Fruit fly (Drosophila melanogaster) whole organism, embryonic: ENCODE results near the gene CG13965.

Experiments
- Asciz ChIP-seq: fragments of 200-800 bp; sonication (Bioruptor generic); optimal IDR thresholded peaks from 2 replicates; lab custom pipeline; 2017; ENCODE audit warnings: missing biosample characterization, mild to moderate bottlenecking, missing genetic modification characterization, missing genetic modification reagents
- Atf-2 ChIP-seq: fragments of 200-800 bp; sonication (Bioruptor generic); optimal IDR thresholded peaks from 2 replicates; lab custom pipeline; 2016; ENCODE audit warnings: missing biosample characterization, missing genetic modification characterization
- Bgb ChIP-seq: fragments of 200-800 bp; sonication (Bioruptor generic); IDR thresholded peaks from 2 replicates; pipeline ENCODE4 v1.3.6; 2022; ENCODE audit warnings: missing biosample characterization, missing genetic modification characterization; ENCODE audit not compliant: partially characterized antibody
- BtbVII ChIP-seq: fragments of 200-800 bp; sonication (Bioruptor generic); optimal IDR thresholded peaks from 3 replicates; lab custom pipeline; 2017; ENCODE audit warnings: missing biosample characterization, mild to moderate bottlenecking, missing genetic modification characterization
- CG10979 ChIP-seq: fragments of 200-800 bp; sonication (Bioruptor generic); optimal IDR thresholded peaks from 2 replicates; lab custom pipeline; 2018; ENCODE audit warnings: missing biosample characterization, mild to moderate bottlenecking, missing genetic modification characterization, moderate library complexity
- CG13123 ChIP-seq: fragments of 200-800 bp; sonication (Bioruptor generic); optimal IDR thresholded peaks from 2 replicates; lab custom pipeline; 2016; ENCODE audit warnings: missing biosample characterization, missing genetic modification characterization
- CG13424 ChIP-seq: fragments of 200-800 bp; sonication (Bioruptor generic); optimal IDR thresholded peaks from 2 replicates; lab custom pipeline; 2019; ENCODE audit warnings: missing biosample characterization, mild to moderate bottlenecking, missing genetic modification characterization, moderate library complexity
- CG15696 ChIP-seq: fragments of 200-800 bp; sonication (Bioruptor generic); optimal IDR thresholded peaks from 2 replicates; lab custom pipeline; 2019; ENCODE audit warnings: missing biosample characterization, mild to moderate bottlenecking, missing genetic modification characterization, moderate library complexity
- CG17186 ChIP-seq: fragments of 200-800 bp; sonication (Bioruptor generic); optimal IDR thresholded peaks from 3 replicates; lab custom pipeline; 2017; ENCODE audit warnings: missing biosample characterization, missing genetic modification reagents, missing genetic modification characterization
- CG17802 ChIP-seq: fragments of 200-800 bp; sonication (Bioruptor generic); optimal IDR thresholded peaks from 2 replicates; lab custom pipeline; 2018; ENCODE audit warnings: missing biosample characterization, mild to moderate bottlenecking, missing genetic modification characterization, moderate library complexity
- CG2678 ChIP-seq: fragments of 200-800 bp; sonication (Bioruptor generic); optimal IDR thresholded peaks from 3 replicates; lab custom pipeline; 2019; ENCODE audit warnings: missing biosample characterization, mild to moderate bottlenecking, missing genetic modification characterization, moderate library complexity
- CG2712 ChIP-seq: fragments of 200-800 bp; optimal IDR thresholded peaks from 3 replicates; lab custom pipeline; 2019; ENCODE audit warnings: missing biosample characterization, mild to moderate bottlenecking, missing genetic modification characterization, moderate library complexity
- CG32532 ChIP-seq: fragments of 200-800 bp; sonication (Bioruptor generic); IDR thresholded peaks from 2 replicates; pipeline ENCODE4 v1.3.6; 2022; ENCODE audit warnings: missing biosample characterization, missing genetic modification characterization
- CG4424 ChIP-seq: fragments of 200-800 bp; sonication (Bioruptor generic); optimal IDR thresholded peaks from 3 replicates; lab custom pipeline; 2016; ENCODE audit warnings: missing biosample characterization, missing genetic modification characterization
- CG4854 ChIP-seq: fragments of 200-800 bp; sonication (Bioruptor generic); optimal IDR thresholded peaks from 2 replicates; lab custom pipeline; 2016; ENCODE audit warnings: missing biosample characterization, missing genetic modification characterization, inconsistent platforms
- CG6765 ChIP-seq: fragments of 200-800 bp; sonication (Bioruptor generic); optimal IDR thresholded peaks from 3 replicates; lab custom pipeline; 2017; ENCODE audit warnings: missing biosample characterization, mild to moderate bottlenecking, missing genetic modification characterization
- CG7987 ChIP-seq: fragments of 200-800 bp; sonication (Bioruptor generic); optimal IDR thresholded peaks from 2 replicates; lab custom pipeline; 2018; ENCODE audit warnings: missing biosample characterization, mild to moderate bottlenecking, missing genetic modification characterization, moderate library complexity
- D ChIP-seq, 2 experiments: fragments of 200-800 bp in 1 of 2; fragments of >200 bp in 1 of 2; sonication (Bioruptor generic) in 1 of 2; optimal IDR thresholded peaks; 2 replicates in 1 of 2; 3 replicates in 1 of 2; lab custom pipeline; 2017; ENCODE audit warnings: mild to moderate bottlenecking in 1 of 2, missing biosample characterization in 1 of 2, missing genetic modification characterization in 1 of 2, missing genetic modification reagents in 1 of 2
- D19B ChIP-seq: fragments of 200-800 bp; sonication (Bioruptor generic); optimal IDR thresholded peaks from 2 replicates; lab custom pipeline; 2017; ENCODE audit warnings: missing biosample characterization, mild to moderate bottlenecking, missing genetic modification characterization
- Dad ChIP-seq: fragments of 200-800 bp; sonication (Bioruptor generic); optimal IDR thresholded peaks from 3 replicates; lab custom pipeline; 2016; ENCODE audit warnings: missing biosample characterization, missing genetic modification characterization
- Gsc ChIP-seq: fragments of 200-800 bp; sonication (Bioruptor generic); IDR thresholded peaks from 2 replicates; pipeline ENCODE4 v1.3.6; 2022; ENCODE audit warnings: missing biosample characterization, missing genetic modification characterization
- H2.0 ChIP-seq: fragments of 200-800 bp; sonication (Bioruptor generic); IDR thresholded peaks from 2 replicates; pipeline ENCODE4 v1.3.6; 2022; ENCODE audit warnings: missing biosample characterization, missing genetic modification characterization
- HLH54F ChIP-seq: fragments of 200-800 bp; sonication (Bioruptor generic); optimal IDR thresholded peaks from 3 replicates; lab custom pipeline; 2016; ENCODE audit warnings: missing biosample characterization, missing genetic modification characterization
- HLHmδ ChIP-seq: fragments of 200-800 bp; sonication (Bioruptor generic); optimal IDR thresholded peaks from 2 replicates; lab custom pipeline; 2018; ENCODE audit warnings: missing biosample characterization, mild to moderate bottlenecking, missing genetic modification characterization, moderate library complexity
- HmgD ChIP-seq: fragments of 200-800 bp; sonication (Bioruptor generic); optimal IDR thresholded peaks from 3 replicates; lab custom pipeline; 2016; ENCODE audit warnings: missing biosample characterization, missing genetic modification characterization
- Jarid2 ChIP-seq: fragments of 200-800 bp; sonication (Bioruptor generic); optimal IDR thresholded peaks from 3 replicates; lab custom pipeline; 2017; ENCODE audit warnings: mild to moderate bottlenecking, missing biosample characterization, missing genetic modification reagents, missing genetic modification characterization
- MBD-R2 ChIP-seq: fragments of 200-800 bp; sonication (Bioruptor generic); IDR thresholded peaks from 2 replicates; pipeline ENCODE4 v1.3.6; 2022; ENCODE audit warnings: missing biosample characterization, missing genetic modification characterization
- Med ChIP-seq: fragments of 200-800 bp; sonication (Bioruptor generic); peaks from one replicate; lab custom pipeline; 2016; ENCODE audit warnings: missing biosample characterization, missing genetic modification characterization, mild to moderate bottlenecking, inconsistent platforms, moderate library complexity
- Nf-YC ChIP-seq: fragments of 200-800 bp; optimal IDR thresholded peaks from 3 replicates; lab custom pipeline; 2019; ENCODE audit warnings: missing biosample characterization, mild to moderate bottlenecking, missing genetic modification characterization, moderate library complexity
- Spps ChIP-seq: fragments of 200-800 bp; sonication (Bioruptor generic); optimal IDR thresholded peaks from 2 replicates; lab custom pipeline; 2018; ENCODE audit warnings: missing biosample characterization, mild to moderate bottlenecking, missing genetic modification characterization
- br ChIP-seq: fragments of >200 bp; optimal IDR thresholded peaks from 2 replicates; lab custom pipeline; 2017
- emc ChIP-seq: fragments of 200-800 bp; sonication (Bioruptor generic); optimal IDR thresholded peaks from 2 replicates; lab custom pipeline; 2016; ENCODE audit warnings: missing biosample characterization, missing genetic modification characterization
- gcm2 ChIP-seq: fragments of 200-800 bp; sonication (Bioruptor generic); optimal IDR thresholded peaks from 2 replicates; lab custom pipeline; 2016; ENCODE audit warnings: missing biosample characterization, missing genetic modification characterization
- grn ChIP-seq: fragments of 200-800 bp; sonication (Bioruptor generic); optimal IDR thresholded peaks from 3 replicates; lab custom pipeline; 2017; ENCODE audit warnings: missing biosample characterization, missing genetic modification characterization
- gro ChIP-seq: fragments of 200-800 bp; sonication (Bioruptor generic); optimal IDR thresholded peaks from 2 replicates; lab custom pipeline; 2016; ENCODE audit warnings: missing biosample characterization, missing genetic modification characterization
- ind ChIP-seq: fragments of 200-800 bp; sonication (Bioruptor generic); optimal IDR thresholded peaks from 3 replicates; lab custom pipeline; 2016; ENCODE audit warnings: missing biosample characterization, missing genetic modification characterization
- kay ChIP-seq: fragments of 200-800 bp; sonication (Bioruptor generic); optimal IDR thresholded peaks from 2 replicates; lab custom pipeline; 2016; ENCODE audit warnings: missing biosample characterization, missing genetic modification characterization
- knrl ChIP-seq: fragments of 200-800 bp; sonication (Bioruptor generic); IDR thresholded peaks from 3 replicates; pipeline ENCODE4 v1.3.6; 2022; ENCODE audit warnings: missing biosample characterization, missing genetic modification characterization; ENCODE audit not compliant: partially characterized antibody
- sens ChIP-seq: fragments of 200-800 bp; sonication (Bioruptor generic); peaks from one replicate; lab custom pipeline; 2016; ENCODE audit warnings: missing biosample characterization, missing genetic modification characterization
- shn ChIP-seq: fragments of 200-800 bp; sonication (Bioruptor generic); optimal IDR thresholded peaks from 3 replicates; lab custom pipeline; 2016; ENCODE audit warnings: missing biosample characterization, missing genetic modification characterization
- so ChIP-seq: fragments of 200-800 bp; sonication (Bioruptor generic); IDR thresholded peaks from 3 replicates; pipeline ENCODE4 v1.3.6; 2022; ENCODE audit warnings: missing biosample characterization, missing genetic modification characterization
- sr ChIP-seq: fragments of 200-800 bp; sonication (Bioruptor generic); IDR thresholded peaks from 3 replicates; pipeline ENCODE4 v1.3.6; 2022; ENCODE audit warnings: missing biosample characterization, missing genetic modification characterization
- ssp ChIP-seq: fragments of 200-800 bp; sonication (Bioruptor generic); IDR thresholded peaks from 2 replicates; pipeline ENCODE4 v1.3.6; 2022; ENCODE audit warnings: missing biosample characterization, missing genetic modification characterization
- sug ChIP-seq: fragments of 200-800 bp; optimal IDR thresholded peaks from 2 replicates; lab custom pipeline; 2019; ENCODE audit warnings: missing biosample characterization, mild to moderate bottlenecking, missing genetic modification characterization, moderate library complexity
- tgo ChIP-seq: fragments of 200-800 bp; sonication (Bioruptor generic); IDR thresholded peaks from 3 replicates; pipeline ENCODE4 v1.3.6; 2022; ENCODE audit warnings: missing biosample characterization, missing genetic modification characterization
- tio ChIP-seq: fragments of 200-800 bp; sonication (Bioruptor generic); optimal IDR thresholded peaks from 2 replicates; lab custom pipeline; 2017; ENCODE audit warnings: missing biosample characterization, missing genetic modification characterization, inconsistent platforms
- tup ChIP-seq: fragments of 200-800 bp; sonication (Bioruptor generic); optimal IDR thresholded peaks from 2 replicates; lab custom pipeline; 2016; ENCODE audit warnings: missing biosample characterization, mild to moderate bottlenecking, missing genetic modification characterization, moderate library complexity
- vvl ChIP-seq: fragments of 200-800 bp; sonication (Bioruptor generic); IDR thresholded peaks from 2 replicates; pipeline ENCODE4 v1.3.6; 2022; ENCODE audit warnings: missing biosample characterization, missing genetic modification characterization
- zfh1 ChIP-seq: fragments of 200-800 bp; sonication (Bioruptor generic); IDR thresholded peaks from 3 replicates; pipeline ENCODE4 v1.3.6; 2022; ENCODE audit warnings: missing biosample characterization, missing genetic modification characterization

CG13965 gene

DNA sequence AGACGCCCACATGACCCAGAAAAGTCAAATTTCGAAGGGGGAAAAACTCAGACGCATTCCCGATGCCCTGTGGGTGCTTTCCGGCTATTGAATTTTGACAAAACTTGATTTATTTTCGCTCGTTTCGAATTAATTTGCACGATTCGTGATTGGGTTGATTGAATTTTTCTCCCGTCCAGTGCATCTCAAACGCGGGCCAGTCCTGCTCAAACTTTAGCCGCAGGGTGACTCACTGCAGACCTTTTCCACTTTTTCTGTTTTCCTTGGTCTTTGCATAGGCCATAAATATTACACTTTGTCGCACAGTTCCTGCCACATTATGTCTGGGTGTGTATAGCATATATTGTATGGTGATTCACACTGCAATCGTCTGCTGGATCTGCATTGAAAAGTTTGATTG lies 19.0 kb downstream of the CG13965 start (continued):
- TF ChIP-seq ind (no peak), CG10979 (tag; lab: Kevin White, UChicago) (no peak), HLHmδ (GFP tag; lab: Kevin White, UChicago) (no peak), BtbVII (GFP tag; lab: Kevin White, UChicago) (no peak), Gsc (GFP tag; lab: Robert Waterston, UW) (no peak), ssp (GFP tag; lab: Robert Waterston, UW) (no peak), zfh1 (no peak), br (no peak), shn (GFP tag; lab: Kevin White, UChicago) (no peak), knrl (GFP tag; lab: Robert Waterston, UW) (0 out of 3 replicates have a peak, but pooled peaks have one; percentile 7), tgo (GFP tag; lab: Robert Waterston, UW) (no peak)

DNA sequence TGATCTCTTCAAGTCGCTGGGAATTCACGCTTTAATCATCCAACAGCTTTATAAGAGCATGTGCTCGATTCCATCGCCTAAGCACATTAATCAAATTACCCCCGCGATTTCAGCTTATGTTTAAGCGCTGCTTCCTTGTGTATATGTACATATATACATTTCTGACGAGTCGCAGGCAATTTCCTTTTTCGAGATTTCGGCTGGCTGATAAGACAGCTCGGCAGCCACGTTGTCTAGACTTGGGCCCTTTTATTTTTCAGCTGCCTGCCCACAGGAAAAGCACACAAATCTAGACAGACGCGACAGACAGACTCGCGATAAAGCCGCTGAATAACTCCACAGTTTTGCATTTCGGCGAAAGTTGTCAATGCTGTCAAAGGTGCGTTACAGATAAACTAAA lies 19.6 kb downstream of the CG13965 start:
- no peak for TF ChIP-seq CG13424 (tag; lab: Kevin White, UChicago)
- no peak for TF ChIP-seq tup
- TF ChIP-seq gcm2 (GFP tag; lab: Kevin White, UChicago): no peak
- TF ChIP-seq sug (tag; lab: Kevin White, UChicago): peak; percentile 22
- TF ChIP-seq HmgD (GFP tag; lab: Kevin White, UChicago): no peak
- no peak for TF ChIP-seq CG4854 (GFP tag; lab: Kevin White, UChicago)
- no peak for TF ChIP-seq CG13123 (GFP tag; lab: Kevin White, UChicago)
- TF ChIP-seq vvl (GFP tag; lab: Robert Waterston, UW): 0 out of 2 replicates have a peak, but pooled peaks have one; percentile 7
- TF ChIP-seq H2.0 (GFP tag; lab: Robert Waterston, UW): no peak
- TF ChIP-seq CG6765: no peak
- no peak for TF ChIP-seq sr (GFP tag; lab: Robert Waterston, UW)
- no peak for TF ChIP-seq tio (GFP tag; lab: Kevin White, UChicago)
- no peak for TF ChIP-seq CG17802 (tag; lab: Kevin White, UChicago)
- no peak for TF ChIP-seq kay (GFP tag; lab: Kevin White, UChicago)
- TF ChIP-seq sens (GFP tag; lab: Kevin White, UChicago): peak; percentile 63
- peak; percentile 58 for TF ChIP-seq Med (GFP tag; lab: Kevin White, UChicago)
- no peak for TF ChIP-seq CG4424 (GFP tag; lab: Kevin White, UChicago)
- peak; percentile 15 for TF ChIP-seq grn
- no peak for TF ChIP-seq CG7987 (GFP tag; lab: Kevin White, UChicago)
- no peak for TF ChIP-seq Nf-YC (tag; lab: Kevin White, UChicago)
- TF ChIP-seq, all 482 proteins: peak for 5

- TF ChIP-seq Jarid2 (GFP tag; lab: Kevin White, UChicago) (peak; percentile 46), CG2712 (tag; lab: Kevin White, UChicago) (peak; percentile 84), CG17186 (GFP tag; lab: Kevin White, UChicago) (no peak), sr (GFP tag; lab: Robert Waterston, UW) (peak; percentile 45; the same call in 1 of the 3 replicates), CG32532 (GFP tag; lab: Robert Waterston, UW) (peak; percentile 95), Bgb (GFP tag; lab: Robert Waterston, UW) (no peak), Spps (tag; lab: Kevin White, UChicago) (peak; percentile 60), D (optimal IDR thresholded peaks at IDR 0.05; lab: Kevin White, UChicago) (no peak), D (GFP tag; optimal IDR thresholded peaks at IDR 0.05; lab: Kevin White, UChicago) (peak; percentile 67), Asciz (GFP tag; lab: Kevin White, UChicago) (peak; percentile 68), D19B (GFP tag; lab: Kevin White, UChicago) (peak; percentile 68), gro (GFP tag; lab: Kevin White, UChicago) (peak; percentile 30), Dad (GFP tag; lab: Kevin White, UChicago) (peak; percentile 53), Atf-2 (GFP tag; lab: Kevin White, UChicago) (peak; percentile 87), MBD-R2 (GFP tag; lab: Robert Waterston, UW) (peak; percentile 88), emc (GFP tag; lab: Kevin White, UChicago) (no peak), CG15696 (peak; percentile 41), HLH54F (GFP tag; lab: Kevin White, UChicago) (peak; percentile 88), CG2678 (peak; percentile 89), so (GFP tag; lab: Robert Waterston, UW) (peak; percentile 93)
Observed at dm6 chr2L:19941352-19941851, 20.8 kb downstream of the CG13965 start.
